Worm (Caenorhabditis elegans) whole organism, late embryonic: ENCODE measurements around the gene ech-1.1.
"Not testable (repeated sequence)": the region's sequence is repeated elsewhere in the genome, so short reads cannot be mapped to it uniquely, and the experiment has no call there.

ENCODE experiments used
- F13H6.1 ChIP-seq: sonication (generic microtip); optimal IDR thresholded peaks from 2 replicates; lab custom pipeline; 2016; ENCODE audit warnings: missing genetic modification characterization, missing compliant biosample characterization
- ama-1 ChIP-seq: fragments of 150-350 bp; optimal IDR thresholded peaks from 2 replicates; lab custom pipeline; 2014
- ceh-30 ChIP-seq: fragments of 150-350 bp; optimal IDR thresholded peaks from 2 replicates; lab custom pipeline; 2014; ENCODE audit warnings: missing biosample characterization, missing genetic modification characterization
- fkh-10 ChIP-seq: fragments of 150-350 bp; optimal IDR thresholded peaks from 2 replicates; lab custom pipeline; 2014; ENCODE audit warnings: missing biosample characterization, missing genetic modification reagents, missing genetic modification characterization
- hlh-6 ChIP-seq: sonication (generic microtip); optimal IDR thresholded peaks from 2 replicates; lab custom pipeline; 2016; ENCODE audit warnings: missing genotype, missing genetic modification characterization, missing compliant biosample characterization
- odd-2 ChIP-seq: sonication (generic microtip); optimal IDR thresholded peaks from 2 replicates; lab custom pipeline; 2017; ENCODE audit warnings: antibody characterized with exemption, mild to moderate bottlenecking, missing genetic modification characterization, missing compliant biosample characterization
- pag-3 ChIP-seq: sonication (generic microtip); optimal IDR thresholded peaks from 2 replicates; lab custom pipeline; 2016; ENCODE audit warnings: missing compliant biosample characterization, missing genetic modification characterization, borderline replicate concordance
- unc-42 ChIP-seq: sonication (generic microtip); optimal IDR thresholded peaks from 2 replicates; lab custom pipeline; 2016; ENCODE audit warnings: missing genotype, missing genetic modification characterization, missing compliant biosample characterization

ce11 chrV:15322653-15323052, 38.7 kb downstream of the ech-1.1 start, which contains the start of gene nhr-247:
- TF ChIP-seq unc-42 (tag; lab: Kevin White, UChicago); fkh-10 (GFP tag; lab: Kevin White, UChicago); ceh-30; hlh-6 (tag; lab: Kevin White, UChicago); pag-3 (tag; lab: Kevin White, UChicago); ama-1 (lab: Kevin White, UChicago); odd-2 (tag; lab: Kevin White, UChicago); F13H6.1 (tag; lab: Kevin White, UChicago): not testable (repeated sequence)
